Fruit fly (Drosophila melanogaster): ENCODE measurements around the gene CG2120.

Gene CG2120

DNA sequence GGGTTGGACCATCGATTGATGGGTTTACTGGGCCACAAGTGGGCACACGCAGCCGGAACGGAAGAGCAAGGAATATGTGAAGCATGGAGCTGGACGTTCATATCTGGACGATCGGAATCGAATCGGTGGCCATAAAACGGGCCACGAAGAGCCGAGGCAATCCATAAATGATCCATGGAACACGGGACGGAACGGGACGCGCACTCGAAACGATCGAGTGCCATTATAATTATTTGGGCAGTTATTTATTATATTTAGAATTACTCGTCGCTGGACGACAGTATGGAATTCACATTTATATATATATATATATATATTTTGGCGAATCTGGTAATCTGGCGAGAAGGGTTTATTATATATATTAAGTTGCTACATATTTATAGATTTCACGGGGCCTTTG, 27.7 kb upstream of the CG2120 start:
- TF ChIP-seq insv (optimal IDR thresholded peaks at IDR 0.05) (no peak), ttk (optimal IDR thresholded peaks at IDR 0.05) (no peak), psq (optimal IDR thresholded peaks at IDR 0.05) (no peak), Myc (optimal IDR thresholded peaks at IDR 0.05) (no peak), Sin3A (optimal IDR thresholded peaks at IDR 0.05) (no peak), h (optimal IDR thresholded peaks at IDR 0.05) (no peak)

DNA sequence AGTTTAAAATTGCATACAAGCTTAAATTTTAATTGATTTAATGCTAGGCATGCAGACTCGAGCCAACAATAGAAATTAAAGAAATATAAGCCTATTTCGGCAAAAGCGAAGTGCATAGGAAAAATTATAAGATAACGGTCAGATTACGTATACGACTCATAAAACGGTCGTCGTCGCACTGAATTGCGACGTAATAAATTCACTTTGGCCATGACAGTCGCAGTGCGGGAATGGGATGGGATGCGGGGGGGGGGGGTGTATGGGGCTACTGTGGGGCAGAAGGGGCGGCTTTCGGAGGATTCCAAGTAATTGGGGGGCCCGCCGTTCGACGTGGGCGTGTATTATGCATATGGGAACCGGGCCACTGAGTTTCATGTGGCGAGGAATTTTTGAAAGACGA, 24.6 kb upstream of the CG2120 start:
- TF ChIP-seq insv (optimal IDR thresholded peaks at IDR 0.05) (no peak), ttk (optimal IDR thresholded peaks at IDR 0.05) (no peak), h (optimal IDR thresholded peaks at IDR 0.05) (no peak), psq (optimal IDR thresholded peaks at IDR 0.05) (no peak), Sin3A (optimal IDR thresholded peaks at IDR 0.05) (no peak), Myc (optimal IDR thresholded peaks at IDR 0.05) (no peak)

- TF ChIP-seq Myc (optimal IDR thresholded peaks at IDR 0.05) = no peak
- no peak for TF ChIP-seq ttk (optimal IDR thresholded peaks at IDR 0.05)
- no peak for TF ChIP-seq insv (optimal IDR thresholded peaks at IDR 0.05)
- TF ChIP-seq Sin3A (optimal IDR thresholded peaks at IDR 0.05) = no peak
- TF ChIP-seq psq (optimal IDR thresholded peaks at IDR 0.05) = no peak
- TF ChIP-seq h (optimal IDR thresholded peaks at IDR 0.05) = no peak
These were observed 22.9 kb upstream of the CG2120 start for dm6 chrX:8112715-8113114.

dm6 chrX:8113386-8114279, 22.0 kb upstream of the CG2120 start:
- TF ChIP-seq h (optimal IDR thresholded peaks at IDR 0.05) = no peak
- TF ChIP-seq ttk (optimal IDR thresholded peaks at IDR 0.05) = no peak
- no peak for TF ChIP-seq insv (optimal IDR thresholded peaks at IDR 0.05)
- no peak for TF ChIP-seq psq (optimal IDR thresholded peaks at IDR 0.05)
- no peak for TF ChIP-seq Myc (optimal IDR thresholded peaks at IDR 0.05)
- no peak for TF ChIP-seq Sin3A (optimal IDR thresholded peaks at IDR 0.05)

dm6 chrX:8114476-8115342, 20.9 kb upstream of the CG2120 start:
- no peak for TF ChIP-seq h (optimal IDR thresholded peaks at IDR 0.05)
- TF ChIP-seq ttk (optimal IDR thresholded peaks at IDR 0.05) = no peak
- no peak for TF ChIP-seq insv (optimal IDR thresholded peaks at IDR 0.05)
- TF ChIP-seq Myc (optimal IDR thresholded peaks at IDR 0.05) = no peak
- TF ChIP-seq psq (optimal IDR thresholded peaks at IDR 0.05) = no peak
- TF ChIP-seq Sin3A (optimal IDR thresholded peaks at IDR 0.05) = no peak

- TF ChIP-seq ttk (optimal IDR thresholded peaks at IDR 0.05) (no peak), h (optimal IDR thresholded peaks at IDR 0.05) (no peak), psq (optimal IDR thresholded peaks at IDR 0.05) (no peak), insv (optimal IDR thresholded peaks at IDR 0.05) (no peak), Sin3A (optimal IDR thresholded peaks at IDR 0.05) (no peak), Myc (optimal IDR thresholded peaks at IDR 0.05) (no peak)
These were observed 20.3 kb upstream of the CG2120 start for dm6 chrX:8115343-8115676.

DNA sequence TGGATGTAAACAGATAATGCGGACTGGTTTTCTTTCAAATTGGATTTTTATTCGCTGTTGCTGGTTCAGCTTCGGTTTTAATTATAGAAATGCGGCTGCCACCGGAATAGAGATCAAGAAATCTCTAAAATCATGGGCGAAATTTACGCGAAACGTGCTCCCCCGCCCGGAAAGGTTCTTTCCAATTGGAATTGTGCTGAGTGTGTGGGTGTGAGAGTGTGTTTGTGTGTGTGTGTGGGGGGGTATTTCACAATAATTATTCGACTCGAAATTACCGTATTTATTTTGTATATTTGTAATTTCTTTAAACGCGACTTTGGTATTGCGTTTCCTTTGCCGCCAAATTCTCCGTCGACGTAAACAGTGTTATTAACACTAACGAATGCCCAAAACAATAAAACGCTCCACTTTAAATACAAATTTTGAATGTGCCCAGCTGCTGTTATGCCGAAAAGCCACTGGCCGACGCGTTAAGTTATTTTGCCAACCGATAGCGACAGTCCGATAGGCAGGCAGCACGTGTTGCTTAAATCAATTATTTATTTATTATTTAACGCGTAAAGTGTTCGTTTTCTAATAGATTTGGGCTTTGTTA, 19.8 kb upstream of the CG2120 start, which contains the start of gene Gclc:
Gclc (minus strand) TSS at position 431 of the 595 bp plus-strand sequence.
- TF ChIP-seq Myc (optimal IDR thresholded peaks at IDR 0.05) (no peak), ttk (optimal IDR thresholded peaks at IDR 0.05) (no peak), Sin3A (optimal IDR thresholded peaks at IDR 0.05) (no peak), psq (optimal IDR thresholded peaks at IDR 0.05) (no peak), h (optimal IDR thresholded peaks at IDR 0.05) (no peak), insv (optimal IDR thresholded peaks at IDR 0.05) (no peak)

- no peak for TF ChIP-seq Sin3A (optimal IDR thresholded peaks at IDR 0.05)
- no peak for TF ChIP-seq Myc (optimal IDR thresholded peaks at IDR 0.05)
- no peak for TF ChIP-seq insv (optimal IDR thresholded peaks at IDR 0.05)
- TF ChIP-seq ttk (optimal IDR thresholded peaks at IDR 0.05) = no peak
- no peak for TF ChIP-seq h (optimal IDR thresholded peaks at IDR 0.05)
- no peak for TF ChIP-seq psq (optimal IDR thresholded peaks at IDR 0.05)
These were observed 18.8 kb upstream of the CG2120 start, which contains the start of gene CG1575 for dm6 chrX:8116813-8117212. Gene CG1575 (plus strand): TSS chrX:8117012.

dm6 chrX:8120939-8121338, 14.7 kb upstream of the CG2120 start, which contains the start of gene CG2260:
Gene CG2260 (minus strand): TSS chrX:8121147.
- no peak for TF ChIP-seq h (optimal IDR thresholded peaks at IDR 0.05)
- no peak for TF ChIP-seq ttk (optimal IDR thresholded peaks at IDR 0.05)
- TF ChIP-seq psq (optimal IDR thresholded peaks at IDR 0.05) = no peak
- no peak for TF ChIP-seq Sin3A (optimal IDR thresholded peaks at IDR 0.05)
- TF ChIP-seq insv (optimal IDR thresholded peaks at IDR 0.05) = no peak
- TF ChIP-seq Myc (optimal IDR thresholded peaks at IDR 0.05) = no peak

DNA sequence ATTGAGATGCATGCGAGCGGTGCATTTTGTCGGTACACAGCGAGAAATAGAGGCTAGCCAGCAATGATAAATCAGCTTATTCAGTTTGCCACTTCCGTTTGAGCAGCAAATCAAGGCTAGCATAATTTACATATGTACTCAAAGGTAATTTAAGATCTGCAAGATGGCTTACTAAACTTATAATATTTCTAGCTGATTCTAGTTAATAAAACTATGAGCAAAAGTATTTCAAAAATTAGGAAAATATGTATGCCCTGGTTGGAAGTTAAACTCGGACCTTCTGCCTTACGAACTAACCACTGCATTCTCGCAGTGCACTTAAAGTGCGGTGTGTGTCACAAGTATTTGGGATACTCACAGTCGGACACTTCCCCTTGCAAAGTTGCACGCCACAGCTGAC, 12.8 kb upstream of the CG2120 start:
- TF ChIP-seq psq (optimal IDR thresholded peaks at IDR 0.05) (no peak), ttk (optimal IDR thresholded peaks at IDR 0.05) (no peak), h (optimal IDR thresholded peaks at IDR 0.05) (no peak), Myc (optimal IDR thresholded peaks at IDR 0.05) (no peak), Sin3A (optimal IDR thresholded peaks at IDR 0.05) (no peak), insv (optimal IDR thresholded peaks at IDR 0.05) (no peak)

DNA sequence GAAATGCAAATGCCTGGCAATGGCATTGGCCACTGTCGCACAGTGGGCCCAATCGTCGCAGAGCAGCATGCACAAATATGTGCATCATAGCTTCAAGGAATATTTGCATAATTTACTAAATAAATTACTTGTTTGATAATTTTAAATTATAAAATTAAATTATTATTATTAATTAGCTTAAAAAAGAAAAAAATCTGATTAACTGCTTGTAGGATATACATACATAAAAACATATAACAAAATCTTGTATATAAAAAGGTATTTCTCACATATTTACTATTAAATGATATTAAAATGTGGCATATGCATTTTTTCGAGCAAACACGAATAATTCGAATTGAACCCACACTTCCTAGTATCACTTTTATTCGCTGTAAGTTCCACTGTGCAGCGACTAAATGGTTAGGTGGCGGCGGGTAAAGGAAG, 10.4 kb upstream of the CG2120 start:
- no peak for TF ChIP-seq Sin3A (optimal IDR thresholded peaks at IDR 0.05)
- TF ChIP-seq h (optimal IDR thresholded peaks at IDR 0.05) = no peak
- no peak for TF ChIP-seq insv (optimal IDR thresholded peaks at IDR 0.05)
- TF ChIP-seq ttk (optimal IDR thresholded peaks at IDR 0.05) = no peak
- no peak for TF ChIP-seq Myc (optimal IDR thresholded peaks at IDR 0.05)
- TF ChIP-seq psq (optimal IDR thresholded peaks at IDR 0.05) = no peak
